Worm (Caenorhabditis elegans): ENCODE measurements around the gene nhr-234.

- TF ChIP-seq xnd-1 (tag; optimal IDR thresholded peaks at IDR 0.05) (no peak), ztf-6 (GFP tag; IDR thresholded peaks at IDR 0.05) (no peak), unc-62 (GFP tag; optimal IDR thresholded peaks at IDR 0.05) (no peak), pha-4 (tag; optimal IDR thresholded peaks at IDR 0.05) (no peak), B0336.3 (GFP tag; IDR thresholded peaks at IDR 0.05) (no peak), tlf-1 (GFP tag; optimal IDR thresholded peaks at IDR 0.05) (no peak)
Observed at ce11 chrII:12615413-12615812, 21.1 kb upstream of the nhr-234 start.
